Worm (Caenorhabditis elegans): ENCODE measurements around the gene amx-3.

Gene amx-3

ce11 chrV:20875324-20875723 lies 28.2 kb downstream of the amx-3 start:
- TF ChIP-seq ztf-23 (GFP tag; IDR thresholded peaks at IDR 0.05) (no peak), ztf-29 (GFP tag; IDR thresholded peaks at IDR 0.05) (no peak), med-1 (GFP tag; optimal IDR thresholded peaks at IDR 0.05; ENCODE audit: insufficient read depth) (no peak), ref-1 (GFP tag; conservative IDR thresholded peaks at IDR 0.05) (no peak), klf-2 (GFP tag; conservative IDR thresholded peaks at IDR 0.05) (no peak), tab-1 (GFP tag; IDR thresholded peaks at IDR 0.05) (no peak), flt-1 (GFP tag; IDR thresholded peaks at IDR 0.05) (no peak), T22C8.4 (GFP tag; IDR thresholded peaks at IDR 0.05) (no peak), cog-1 (tag; optimal IDR thresholded peaks at IDR 0.05) (no peak)

- TF ChIP-seq ztf-29 (GFP tag; IDR thresholded peaks at IDR 0.05): no peak
- no peak for TF ChIP-seq flt-1 (GFP tag; IDR thresholded peaks at IDR 0.05)
- TF ChIP-seq klf-2 (GFP tag; conservative IDR thresholded peaks at IDR 0.05): no peak
- TF ChIP-seq ztf-23 (GFP tag; IDR thresholded peaks at IDR 0.05): no peak
- no peak for TF ChIP-seq ref-1 (GFP tag; conservative IDR thresholded peaks at IDR 0.05)
- no peak for TF ChIP-seq T22C8.4 (GFP tag; IDR thresholded peaks at IDR 0.05)
- TF ChIP-seq med-1 (GFP tag; optimal IDR thresholded peaks at IDR 0.05; ENCODE audit: insufficient read depth): no peak
- TF ChIP-seq tab-1 (GFP tag; IDR thresholded peaks at IDR 0.05): no peak
- no peak for TF ChIP-seq cog-1 (tag; optimal IDR thresholded peaks at IDR 0.05)
Measured at ce11 chrV:20873144-20873543, 30.4 kb downstream of the amx-3 start.

- TF ChIP-seq ref-1 (GFP tag; conservative IDR thresholded peaks at IDR 0.05) (no peak), ztf-23 (GFP tag; IDR thresholded peaks at IDR 0.05) (no peak), cog-1 (tag; optimal IDR thresholded peaks at IDR 0.05) (no peak), T22C8.4 (GFP tag; IDR thresholded peaks at IDR 0.05) (no peak), ztf-29 (GFP tag; IDR thresholded peaks at IDR 0.05) (no peak), klf-2 (GFP tag; conservative IDR thresholded peaks at IDR 0.05) (no peak), med-1 (GFP tag; optimal IDR thresholded peaks at IDR 0.05; ENCODE audit: insufficient read depth) (no peak), flt-1 (GFP tag; IDR thresholded peaks at IDR 0.05) (no peak), tab-1 (GFP tag; IDR thresholded peaks at IDR 0.05) (no peak)
Measured at ce11 chrV:20871194-20871593, 32.3 kb downstream of the amx-3 start.

- TF ChIP-seq klf-2 (GFP tag; conservative IDR thresholded peaks at IDR 0.05): no peak
- no peak for TF ChIP-seq ref-1 (GFP tag; conservative IDR thresholded peaks at IDR 0.05)
- no peak for TF ChIP-seq tab-1 (GFP tag; IDR thresholded peaks at IDR 0.05)
- no peak for TF ChIP-seq ztf-29 (GFP tag; IDR thresholded peaks at IDR 0.05)
- TF ChIP-seq med-1 (GFP tag; optimal IDR thresholded peaks at IDR 0.05; ENCODE audit: insufficient read depth): no peak
- no peak for TF ChIP-seq cog-1 (tag; optimal IDR thresholded peaks at IDR 0.05)
- no peak for TF ChIP-seq T22C8.4 (GFP tag; IDR thresholded peaks at IDR 0.05)
- no peak for TF ChIP-seq flt-1 (GFP tag; IDR thresholded peaks at IDR 0.05)
- TF ChIP-seq ztf-23 (GFP tag; IDR thresholded peaks at IDR 0.05): no peak
Measured at ce11 chrV:20870633-20871032, 32.9 kb downstream of the amx-3 start.

- TF ChIP-seq med-1 (GFP tag; optimal IDR thresholded peaks at IDR 0.05; ENCODE audit: insufficient read depth) (no peak), flt-1 (GFP tag; IDR thresholded peaks at IDR 0.05) (no peak), ztf-29 (GFP tag; IDR thresholded peaks at IDR 0.05) (no peak), ref-1 (GFP tag; conservative IDR thresholded peaks at IDR 0.05) (no peak), T22C8.4 (GFP tag; IDR thresholded peaks at IDR 0.05) (no peak), ztf-23 (GFP tag; IDR thresholded peaks at IDR 0.05) (no peak), klf-2 (GFP tag; conservative IDR thresholded peaks at IDR 0.05) (no peak), tab-1 (GFP tag; IDR thresholded peaks at IDR 0.05) (no peak)
Measured at ce11 chrV:20868329-20868728, 35.2 kb downstream of the amx-3 start, which contains the start of gene F31D4.8. Gene F31D4.8, minus strand, starts transcription at chrV:20868429.

- TF ChIP-seq klf-2 (GFP tag; conservative IDR thresholded peaks at IDR 0.05) (no peak), cog-1 (tag; optimal IDR thresholded peaks at IDR 0.05) (no peak), T22C8.4 (GFP tag; IDR thresholded peaks at IDR 0.05) (no peak), ztf-29 (GFP tag; IDR thresholded peaks at IDR 0.05) (no peak), flt-1 (GFP tag; IDR thresholded peaks at IDR 0.05) (no peak), ref-1 (GFP tag; conservative IDR thresholded peaks at IDR 0.05) (no peak), med-1 (GFP tag; optimal IDR thresholded peaks at IDR 0.05; ENCODE audit: insufficient read depth) (no peak), ztf-23 (GFP tag; IDR thresholded peaks at IDR 0.05) (no peak), tab-1 (GFP tag; IDR thresholded peaks at IDR 0.05) (no peak)
Measured at ce11 chrV:20866406-20866805, 37.1 kb downstream of the amx-3 start.

- TF ChIP-seq cog-1 (tag; optimal IDR thresholded peaks at IDR 0.05): no peak
Measured at ce11 chrV:20862681-20863080, 40.8 kb downstream of the amx-3 start, which contains the start of gene twk-35. Gene twk-35, plus strand, starts transcription at chrV:20862981.

ce11 chrV:20861080-20861479 lies 42.4 kb downstream of the amx-3 start, which contains the start of gene try-4:
Gene try-4, minus strand, starts transcription at chrV:20861153.
- no peak for TF ChIP-seq ref-1 (GFP tag; conservative IDR thresholded peaks at IDR 0.05)
- no peak for TF ChIP-seq flt-1 (GFP tag; IDR thresholded peaks at IDR 0.05)
- TF ChIP-seq tab-1 (GFP tag; IDR thresholded peaks at IDR 0.05): no peak
- no peak for TF ChIP-seq med-1 (GFP tag; optimal IDR thresholded peaks at IDR 0.05; ENCODE audit: insufficient read depth)
- TF ChIP-seq cog-1 (tag; optimal IDR thresholded peaks at IDR 0.05): no peak
- TF ChIP-seq ztf-23 (GFP tag; IDR thresholded peaks at IDR 0.05): no peak
- no peak for TF ChIP-seq ztf-29 (GFP tag; IDR thresholded peaks at IDR 0.05)
- no peak for TF ChIP-seq klf-2 (GFP tag; conservative IDR thresholded peaks at IDR 0.05)
- TF ChIP-seq T22C8.4 (GFP tag; IDR thresholded peaks at IDR 0.05): no peak

ce11 chrV:20853581-20854161 lies 49.8 kb downstream of the amx-3 start, which contains the start of gene F31D4.5:
Gene F31D4.5, plus strand, starts transcription at chrV:20854071.
- TF ChIP-seq klf-2 (GFP tag; conservative IDR thresholded peaks at IDR 0.05) (no peak), ref-1 (GFP tag; conservative IDR thresholded peaks at IDR 0.05) (no peak), med-1 (GFP tag; optimal IDR thresholded peaks at IDR 0.05; ENCODE audit: insufficient read depth) (no peak), T22C8.4 (GFP tag; IDR thresholded peaks at IDR 0.05) (no peak), ztf-23 (GFP tag; IDR thresholded peaks at IDR 0.05) (no peak), ztf-29 (GFP tag; IDR thresholded peaks at IDR 0.05) (no peak), flt-1 (GFP tag; IDR thresholded peaks at IDR 0.05) (no peak), cog-1 (tag; optimal IDR thresholded peaks at IDR 0.05) (no peak), tab-1 (GFP tag; IDR thresholded peaks at IDR 0.05) (no peak)

Measured in whole organism, midembryonic.